Worm (Caenorhabditis elegans) whole organism, L1 larva: ENCODE data around the gene ncs-3.
A peak's percentile ranks its signal among the peaks of the same experiment; 100 is the strongest.

Source experiments
- C04F5.9 ChIP-seq: sonication (generic microtip); optimal IDR thresholded peaks from 2 replicates; lab custom pipeline; 2016; ENCODE audit warnings: missing genetic modification characterization, missing compliant biosample characterization
- ceh-82 ChIP-seq, 3 experiments: fragments of 150-350 bp in 1 of 3; sonication (generic microtip) in 2 of 3; optimal IDR thresholded peaks; 2 replicates each; lab custom pipeline; 2014 to 2017; ENCODE audit warnings: missing biosample characterization in 3 of 3, missing genetic modification characterization in 3 of 3
- ceh-88 ChIP-seq: fragments of 200-800 bp; sonication (Bioruptor generic); IDR thresholded peaks from 2 replicates; pipeline ENCODE4 v1.3.6; 2022; ENCODE audit warnings: missing genetic modification characterization, missing compliant biosample characterization
- dpl-1 ChIP-seq, 3 experiments: fragments of 150-350 bp in 2 of 3; sonication (generic microtip) in 1 of 3; optimal IDR thresholded peaks; 2 replicates each; lab custom pipeline; 2014 to 2017; ENCODE audit warnings: missing biosample characterization in 3 of 3, missing genetic modification characterization in 3 of 3, missing genetic modification reagents in 3 of 3
- dsc-1 ChIP-seq: sonication (generic microtip); optimal IDR thresholded peaks from 2 replicates; lab custom pipeline; 2016; ENCODE audit warnings: mild to moderate bottlenecking, missing genetic modification characterization, missing compliant biosample characterization
- efl-3 ChIP-seq: fragments of 200-800 bp; sonication (Bioruptor generic); optimal IDR thresholded peaks from 2 replicates; lab custom pipeline; 2018; ENCODE audit warnings: mild to moderate bottlenecking, missing genetic modification characterization, missing compliant biosample characterization
- egl-13 ChIP-seq: sonication (generic microtip); optimal IDR thresholded peaks from 2 replicates; lab custom pipeline; 2016; ENCODE audit warnings: missing genotype, missing genetic modification reagents, missing genetic modification characterization, missing compliant biosample characterization
- egl-27 ChIP-seq, 2 experiments: fragments of 150-350 bp in 1 of 2; sonication (generic microtip); optimal IDR thresholded peaks; 3 replicates each; lab custom pipeline; 2017 to 2018; ENCODE audit warnings: missing biosample characterization in 2 of 2, missing genetic modification characterization in 2 of 2, missing genetic modification reagents in 2 of 2
- elt-3 ChIP-seq, 6 experiments: fragments of 150-350 bp in 1 of 6; sonication (generic microtip); optimal IDR thresholded peaks; 2 replicates each; lab custom pipeline; 2017 to 2018; ENCODE audit warnings: missing biosample characterization in 6 of 6, missing genetic modification characterization in 6 of 6, inconsistent platforms in 1 of 6
- ets-5 ChIP-seq: fragments of 200-800 bp; sonication (Bioruptor generic); IDR thresholded peaks from 2 replicates; pipeline ENCODE4 v1.3.6; 2022; ENCODE audit warnings: missing genetic modification characterization, missing compliant biosample characterization
- fkh-8 ChIP-seq: sonication (generic microtip); optimal IDR thresholded peaks from 2 replicates; lab custom pipeline; 2016; ENCODE audit warnings: mild to moderate bottlenecking, missing genetic modification characterization, missing compliant biosample characterization
- fos-1 ChIP-seq: fragments of 150-350 bp; optimal IDR thresholded peaks from 2 replicates; lab custom pipeline; 2014; ENCODE audit warnings: missing biosample characterization, missing genetic modification characterization
- hpl-2 ChIP-seq: fragments of 150-350 bp; optimal IDR thresholded peaks from 2 replicates; lab custom pipeline; 2014; ENCODE audit warnings: missing biosample characterization, missing genetic modification reagents, missing genetic modification characterization
- lin-14 ChIP-seq: fragments of 200-800 bp; sonication (Bioruptor generic); optimal IDR thresholded peaks from 2 replicates; lab custom pipeline; 2018; ENCODE audit warnings: mild to moderate bottlenecking, missing genetic modification characterization, moderate library complexity, missing compliant biosample characterization
- lin-35 ChIP-seq, 2 experiments: fragments of 150-350 bp; optimal IDR thresholded peaks; 2 replicates each; lab custom pipeline; 2014; ENCODE audit warnings: missing biosample characterization in 2 of 2, missing genetic modification characterization in 2 of 2, missing genetic modification reagents in 2 of 2
- lir-3 ChIP-seq: sonication (generic microtip); optimal IDR thresholded peaks from 2 replicates; lab custom pipeline; 2016; ENCODE audit warnings: mild to moderate bottlenecking, missing genetic modification characterization, moderate library complexity, missing compliant biosample characterization; ENCODE audit not compliant: poor library complexity
- lsy-2 ChIP-seq, 2 experiments: fragments of 150-350 bp; optimal IDR thresholded peaks; 2 replicates each; lab custom pipeline; 2014; ENCODE audit warnings: missing biosample characterization in 2 of 2, missing genetic modification characterization in 2 of 2
- mef-2 ChIP-seq: fragments of 150-350 bp; optimal IDR thresholded peaks from 2 replicates; lab custom pipeline; 2014; ENCODE audit warnings: missing biosample characterization, missing genetic modification characterization
- mep-1 ChIP-seq: fragments of 150-350 bp; optimal IDR thresholded peaks from 2 replicates; lab custom pipeline; 2014; ENCODE audit warnings: missing biosample characterization, missing genetic modification characterization
- nhr-12 ChIP-seq: sonication (generic microtip); optimal IDR thresholded peaks from 2 replicates; lab custom pipeline; 2017; ENCODE audit warnings: missing biosample characterization, missing genetic modification characterization
- nhr-20 ChIP-seq: sonication (generic microtip); optimal IDR thresholded peaks from 2 replicates; lab custom pipeline; 2016; ENCODE audit warnings: mild to moderate bottlenecking, missing genetic modification characterization, missing compliant biosample characterization
- nhr-237 ChIP-seq: fragments of 150-350 bp; optimal IDR thresholded peaks from 2 replicates; lab custom pipeline; 2014; ENCODE audit warnings: missing biosample characterization, missing genetic modification characterization
- nhr-47 ChIP-seq: sonication (generic microtip); optimal IDR thresholded peaks from 2 replicates; lab custom pipeline; 2016; ENCODE audit warnings: mild to moderate bottlenecking, missing genetic modification characterization, moderate library complexity, missing compliant biosample characterization
- nhr-71 ChIP-seq: sonication (generic microtip); optimal IDR thresholded peaks from 2 replicates; lab custom pipeline; 2016; ENCODE audit warnings: mild to moderate bottlenecking, missing genetic modification characterization, moderate library complexity, missing compliant biosample characterization
- nhr-77 ChIP-seq: fragments of 150-350 bp; optimal IDR thresholded peaks from 2 replicates; lab custom pipeline; 2014; ENCODE audit warnings: missing biosample characterization, missing genetic modification characterization
- pag-3 ChIP-seq: sonication (generic microtip); optimal IDR thresholded peaks from 2 replicates; lab custom pipeline; 2017; ENCODE audit warnings: missing genetic modification characterization, mild to moderate bottlenecking, missing compliant biosample characterization, antibody characterized with exemption, borderline replicate concordance; ENCODE audit not compliant: insufficient read depth
- skn-1 ChIP-seq: fragments of 150-350 bp; optimal IDR thresholded peaks from 2 replicates; lab custom pipeline; 2014; ENCODE audit warnings: missing biosample characterization, missing genetic modification characterization
- snu-23 ChIP-seq: sonication (generic microtip); optimal IDR thresholded peaks from 2 replicates; lab custom pipeline; 2016; ENCODE audit warnings: missing genetic modification characterization, missing compliant biosample characterization
- swsn-7 ChIP-seq: sonication (generic microtip); optimal IDR thresholded peaks from 2 replicates; lab custom pipeline; 2016; ENCODE audit warnings: missing genetic modification characterization, missing compliant biosample characterization
- tbx-2 ChIP-seq: sonication (generic microtip); optimal IDR thresholded peaks from 2 replicates; lab custom pipeline; 2016; ENCODE audit warnings: missing genetic modification characterization, missing compliant biosample characterization
- unc-130 ChIP-seq: fragments of 150-350 bp; optimal IDR thresholded peaks from 2 replicates; lab custom pipeline; 2017; ENCODE audit warnings: missing biosample characterization, missing genetic modification characterization, inconsistent platforms
- unc-62 ChIP-seq: fragments of 150-350 bp; optimal IDR thresholded peaks from 2 replicates; lab custom pipeline; 2014; ENCODE audit warnings: missing biosample characterization, missing genetic modification reagents, missing genetic modification characterization
- unc-86 ChIP-seq: sonication (generic microtip); optimal IDR thresholded peaks from 2 replicates; lab custom pipeline; 2016; ENCODE audit warnings: missing genetic modification characterization, missing compliant biosample characterization
- zag-1 ChIP-seq: fragments of 150-350 bp; optimal IDR thresholded peaks from 2 replicates; lab custom pipeline; 2014; ENCODE audit warnings: missing biosample characterization, missing genetic modification characterization
- ztf-11 ChIP-seq, 2 experiments: sonication (generic microtip); optimal IDR thresholded peaks; 2 replicates each; lab custom pipeline; 2016 to 2017; ENCODE audit warnings: missing genetic modification characterization in 2 of 2, missing biosample characterization in 1 of 2, missing compliant biosample characterization in 1 of 2

Gene ncs-3

DNA sequence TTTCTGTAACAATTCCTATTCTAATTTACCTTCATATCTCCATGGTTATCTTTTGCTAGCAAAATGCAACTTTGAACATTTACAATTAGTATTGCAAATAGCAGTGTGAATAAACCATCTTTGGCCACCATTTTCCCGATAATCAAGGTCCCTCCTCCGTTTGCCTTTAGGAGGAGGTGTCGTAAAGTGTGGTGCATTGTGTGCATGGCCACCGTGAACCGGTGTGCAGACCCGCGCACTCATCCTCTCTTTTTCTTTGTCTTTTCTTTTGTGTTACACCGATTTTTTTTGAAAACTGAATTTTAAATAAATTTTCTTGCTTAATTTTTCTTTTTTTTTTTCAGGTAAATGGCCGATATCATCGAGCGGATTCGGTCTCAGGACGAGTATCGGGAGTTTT, 42.9 kb downstream of the ncs-3 start, which contains the start of the genes pigx-1 and rme-6 (continued):
- TF ChIP-seq fos-1 (tag; lab: Kevin White, UChicago): no peak
- no peak for TF ChIP-seq egl-27 (tag; optimal IDR thresholded peaks at IDR 0.05; lab: Kevin White, UChicago)

DNA sequence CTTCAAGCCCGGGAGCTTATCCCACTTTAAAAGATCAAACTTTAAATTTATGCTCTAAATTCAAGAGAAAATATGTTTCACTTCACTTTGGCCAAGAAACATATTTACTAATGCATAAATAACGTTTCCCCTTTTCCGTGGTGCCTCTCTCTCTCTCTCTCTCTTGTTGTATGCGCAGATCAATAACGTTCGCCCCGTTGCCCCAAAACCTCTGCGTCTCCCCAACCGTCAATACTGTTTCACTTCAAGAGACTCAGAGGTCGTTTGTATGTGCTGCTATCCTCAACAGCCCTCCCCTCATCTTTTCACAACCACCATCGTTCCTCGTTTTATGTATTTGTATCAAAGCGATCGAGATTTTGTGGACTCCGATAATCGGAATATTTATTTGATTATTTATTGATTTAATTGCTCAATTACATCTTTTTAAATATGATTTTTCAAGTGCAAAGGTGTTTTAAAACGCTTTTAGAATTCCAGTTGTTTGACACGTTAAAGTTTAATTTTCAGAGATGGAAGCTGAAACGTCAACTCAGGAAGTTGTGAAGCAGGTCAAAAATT, 49.9 kb downstream of the ncs-3 start, which contains the start of gene ife-4:
Gene ife-4 (plus strand): TSS at position 511 of the 561 bp plus-strand sequence.
- TF ChIP-seq pag-3 (tag; lab: Kevin White, UChicago) (no peak), ceh-82 (tag; optimal IDR thresholded peaks at IDR 0.05; lab: Kevin White, UChicago) (peak in 1 of 3 experiments; percentile 37), nhr-20 (tag; lab: Kevin White, UChicago) (no peak), nhr-71 (tag; lab: Kevin White, UChicago) (peak; percentile 22), unc-86 (tag; lab: Kevin White, UChicago) (peak; percentile 39), elt-3 (tag; optimal IDR thresholded peaks at IDR 0.05; lab: Kevin White, UChicago) (no peak), lir-3 (tag; lab: Kevin White, UChicago) (peak; percentile 28), zag-1 (no peak), egl-13 (tag; lab: Kevin White, UChicago) (peak; percentile 35), nhr-77 (no peak), fkh-8 (tag; lab: Kevin White, UChicago) (peak; percentile 7), dsc-1 (tag; lab: Kevin White, UChicago) (peak; percentile 9), lin-14 (GFP tag; lab: Kevin White, UChicago) (peak; percentile 85), dpl-1 (GFP tag; optimal IDR thresholded peaks at IDR 0.05; lab: Kevin White, UChicago) (no peak), ceh-88 (no peak), unc-62 (GFP tag; lab: Kevin White, UChicago) (no peak), snu-23 (GFP tag; lab: Kevin White, UChicago) (peak; percentile 43), lin-35 (GFP tag; optimal IDR thresholded peaks at IDR 0.05; lab: Kevin White, UChicago) (peak in 1 of 2 experiments; percentile 39), fos-1 (tag; lab: Kevin White, UChicago) (no peak), nhr-12 (tag; lab: Kevin White, UChicago) (no peak), mef-2 (no peak), unc-130 (tag; lab: Kevin White, UChicago) (no peak), skn-1 (tag; lab: Kevin White, UChicago) (peak; percentile 64), lsy-2 (tag; optimal IDR thresholded peaks at IDR 0.05; lab: Kevin White, UChicago) (peak in 1 of 2 experiments; percentile 13), ets-5 (GFP tag; lab: Robert Waterston, UW) (no peak), swsn-7 (tag; lab: Kevin White, UChicago) (peak; percentile 43), tbx-2 (tag; lab: Kevin White, UChicago) (peak; percentile 14), mep-1 (peak; percentile 76), efl-3 (GFP tag; lab: Kevin White, UChicago) (no peak), ztf-11 (tag; optimal IDR thresholded peaks at IDR 0.05; lab: Kevin White, UChicago) (no peak), nhr-237 (tag; lab: Kevin White, UChicago) (no peak), nhr-47 (peak; percentile 20), C04F5.9 (no peak), hpl-2 (GFP tag; lab: Kevin White, UChicago) (no peak)
